Fruit fly (Drosophila melanogaster) whole organism, pupa: ENCODE measurements around the gene hay.

Source experiments
- CG17806 ChIP-seq: fragments of 200-800 bp; sonication (Bioruptor generic); optimal IDR thresholded peaks from 2 replicates; lab custom pipeline; 2018; ENCODE audit warnings: missing biosample characterization, mild to moderate bottlenecking, missing genetic modification characterization, moderate library complexity
- CG4496 ChIP-seq: fragments of 200-800 bp; sonication (Bioruptor generic); IDR thresholded peaks from 3 replicates; pipeline ENCODE4 v1.3.6; 2022; ENCODE audit warnings: missing biosample characterization, missing genetic modification characterization
- CG8159 ChIP-seq: fragments of 200-800 bp; sonication (Bioruptor generic); optimal IDR thresholded peaks from 3 replicates; lab custom pipeline; 2018; ENCODE audit warnings: missing biosample characterization, mild to moderate bottlenecking, missing genetic modification characterization, moderate library complexity
- D1 ChIP-seq: fragments of 200-800 bp; sonication (Bioruptor generic); optimal IDR thresholded peaks from 2 replicates; lab custom pipeline; 2018; ENCODE audit warnings: missing biosample characterization, mild to moderate bottlenecking, missing genetic modification characterization, moderate library complexity
- Pif1A ChIP-seq: fragments of 200-800 bp; sonication (Bioruptor generic); optimal IDR thresholded peaks from 3 replicates; lab custom pipeline; 2016; ENCODE audit warnings: missing biosample characterization, missing genetic modification characterization
- Pif1B ChIP-seq: fragments of 200-800 bp; sonication (Bioruptor generic); optimal IDR thresholded peaks from 3 replicates; lab custom pipeline; 2016; ENCODE audit warnings: missing biosample characterization, missing genetic modification characterization
- gl ChIP-seq: fragments of 200-800 bp; sonication (Bioruptor generic); optimal IDR thresholded peaks from 2 replicates; lab custom pipeline; 2018; ENCODE audit warnings: missing biosample characterization, mild to moderate bottlenecking, missing genetic modification characterization
- rn ChIP-seq: fragments of 200-800 bp; sonication (Bioruptor generic); IDR thresholded peaks from 2 replicates; pipeline ENCODE4 v1.3.6; 2022; ENCODE audit warnings: missing biosample characterization, missing genetic modification characterization

DNA sequence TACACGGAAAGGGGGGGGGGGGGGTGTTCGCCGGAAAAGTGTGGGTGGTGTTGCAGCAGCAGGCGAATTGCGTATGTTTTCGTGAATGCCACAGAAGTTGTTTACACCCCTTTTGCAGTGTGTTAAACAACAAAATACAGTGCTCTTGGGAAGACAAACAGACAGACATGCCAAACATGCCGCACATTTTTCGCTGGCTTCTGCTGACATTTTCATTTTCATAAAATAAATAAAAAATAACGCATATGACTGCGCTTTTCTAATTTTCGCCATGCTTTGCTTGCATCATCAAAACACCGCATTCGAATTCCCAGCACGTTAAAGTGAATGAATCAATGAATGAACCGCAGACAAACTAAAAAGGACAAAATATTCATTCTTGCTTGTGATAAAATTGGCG, 20.4 kb downstream of the hay start:
- no peak for TF ChIP-seq gl (tag; lab: Kevin White, UChicago)
- TF ChIP-seq rn (GFP tag; lab: Robert Waterston, UW): no peak
- TF ChIP-seq Pif1A (GFP tag; lab: Kevin White, UChicago): no peak
- TF ChIP-seq Pif1B: no peak
- no peak for TF ChIP-seq D1
- TF ChIP-seq CG8159: no peak
- no peak for TF ChIP-seq CG4496
- no peak for TF ChIP-seq CG17806
